Fruit fly (Drosophila melanogaster) whole organism, embryonic: Measurements from ENCODE around the gene Lcp65Ac.

Experiments
- Adf1 ChIP-seq: fragments of 200-800 bp; sonication (Bioruptor generic); IDR thresholded peaks from 2 replicates; pipeline ENCODE4 v1.3.6; 2022; ENCODE audit warnings: missing biosample characterization, missing genetic modification characterization
- Aef1 ChIP-seq: fragments of 200-800 bp; sonication (Bioruptor generic); IDR thresholded peaks from 3 replicates; pipeline ENCODE4 v1.3.6; 2022; ENCODE audit warnings: missing biosample characterization, missing genetic modification characterization
- CG10462 ChIP-seq: fragments of 200-800 bp; sonication (Bioruptor generic); optimal IDR thresholded peaks from 2 replicates; lab custom pipeline; 2016; ENCODE audit warnings: missing biosample characterization, missing genetic modification characterization
- CG10543 ChIP-seq: fragments of 200-800 bp; sonication (Bioruptor generic); optimal IDR thresholded peaks from 3 replicates; lab custom pipeline; 2017; ENCODE audit warnings: missing biosample characterization, mild to moderate bottlenecking, missing genetic modification characterization, moderate library complexity
- CG11085 ChIP-seq: fragments of 200-800 bp; sonication (Bioruptor generic); IDR thresholded peaks from 2 replicates; pipeline ENCODE4 v1.3.6; 2022; ENCODE audit warnings: missing biosample characterization, missing genetic modification characterization
- CG11723 ChIP-seq: fragments of 200-800 bp; sonication (Bioruptor generic); optimal IDR thresholded peaks from 2 replicates; lab custom pipeline; 2017; ENCODE audit warnings: missing biosample characterization, mild to moderate bottlenecking, missing genetic modification characterization
- CG13296 ChIP-seq: fragments of 200-800 bp; sonication (Bioruptor generic); optimal IDR thresholded peaks from 3 replicates; lab custom pipeline; 2018; ENCODE audit warnings: missing biosample characterization, mild to moderate bottlenecking, missing genetic modification characterization
- CG13424 ChIP-seq: fragments of 200-800 bp; sonication (Bioruptor generic); optimal IDR thresholded peaks from 2 replicates; lab custom pipeline; 2019; ENCODE audit warnings: missing biosample characterization, mild to moderate bottlenecking, missing genetic modification characterization, moderate library complexity
- CG14441 ChIP-seq: fragments of 200-800 bp; sonication (Bioruptor generic); IDR thresholded peaks from 2 replicates; pipeline ENCODE4 v1.3.6; 2022; ENCODE audit warnings: missing biosample characterization, missing genetic modification characterization
- CG15073 ChIP-seq: fragments of 200-800 bp; sonication (Bioruptor generic); optimal IDR thresholded peaks from 2 replicates; lab custom pipeline; 2016; ENCODE audit warnings: missing biosample characterization, missing genetic modification characterization
- CG1529 ChIP-seq: fragments of 200-800 bp; sonication (Bioruptor generic); optimal IDR thresholded peaks from 3 replicates; lab custom pipeline; 2018; ENCODE audit warnings: missing biosample characterization, missing genetic modification characterization
- CG17361 ChIP-seq: fragments of 200-800 bp; sonication (Bioruptor generic); IDR thresholded peaks from 3 replicates; pipeline ENCODE4 v1.3.6; 2022; ENCODE audit warnings: missing biosample characterization, missing genetic modification characterization
- CG2202 ChIP-seq: fragments of 200-800 bp; sonication (Bioruptor generic); optimal IDR thresholded peaks from 2 replicates; lab custom pipeline; 2018; ENCODE audit warnings: missing biosample characterization, mild to moderate bottlenecking, missing genetic modification characterization
- CG31224 ChIP-seq: fragments of 200-800 bp; sonication (Bioruptor generic); IDR thresholded peaks from 2 replicates; pipeline ENCODE4 v1.3.6; 2022; ENCODE audit warnings: missing biosample characterization, missing genetic modification characterization
- CG31365 ChIP-seq: fragments of 200-800 bp; sonication (Bioruptor generic); optimal IDR thresholded peaks from 2 replicates; lab custom pipeline; 2018; ENCODE audit warnings: missing biosample characterization, mild to moderate bottlenecking, missing genetic modification characterization
- CG3407 ChIP-seq: fragments of 200-800 bp; sonication (Bioruptor generic); optimal IDR thresholded peaks from 2 replicates; lab custom pipeline; 2018; ENCODE audit warnings: missing biosample characterization, mild to moderate bottlenecking, missing genetic modification characterization
- CG34422 ChIP-seq: fragments of 200-800 bp; sonication (Bioruptor generic); IDR thresholded peaks from 3 replicates; pipeline ENCODE4 v1.3.6; 2022; ENCODE audit warnings: missing biosample characterization, missing genetic modification characterization
- CG3726 ChIP-seq: fragments of 200-800 bp; sonication (Bioruptor generic); IDR thresholded peaks from 3 replicates; pipeline ENCODE4, ENCODE4 v1.3.6; 2022; ENCODE audit warnings: missing biosample characterization, missing genetic modification characterization
- CG4328 ChIP-seq: fragments of 200-800 bp; sonication (Bioruptor generic); optimal IDR thresholded peaks from 3 replicates; lab custom pipeline; 2017; ENCODE audit warnings: missing biosample characterization, missing genetic modification reagents, missing genetic modification characterization
- CG6765 ChIP-seq: fragments of 200-800 bp; sonication (Bioruptor generic); optimal IDR thresholded peaks from 3 replicates; lab custom pipeline; 2017; ENCODE audit warnings: missing biosample characterization, mild to moderate bottlenecking, missing genetic modification characterization
- CG6813 ChIP-seq: fragments of 200-800 bp; sonication (Bioruptor generic); optimal IDR thresholded peaks from 2 replicates; lab custom pipeline; 2017; ENCODE audit warnings: missing biosample characterization, missing genetic modification characterization, mild to moderate bottlenecking, moderate library complexity, missing genetic modification reagents
- CG8765 ChIP-seq: fragments of 200-800 bp; sonication (Bioruptor generic); IDR thresholded peaks from 2 replicates; pipeline ENCODE4 v1.3.6; 2022; ENCODE audit warnings: missing biosample characterization, missing genetic modification characterization
- Dll ChIP-seq: fragments of 200-800 bp; sonication (Bioruptor generic); IDR thresholded peaks from 4 replicates; pipeline ENCODE4 v1.3.6; 2022; ENCODE audit warnings: missing biosample characterization, missing genetic modification characterization; ENCODE audit not compliant: partially characterized antibody
- Dref ChIP-seq: fragments of 200-800 bp; sonication (Bioruptor generic); IDR thresholded peaks from 2 replicates; pipeline ENCODE4 v1.3.6; 2022; ENCODE audit warnings: missing biosample characterization, missing genetic modification characterization
- ERR ChIP-seq: fragments of 200-800 bp; sonication (Bioruptor generic); optimal IDR thresholded peaks from 2 replicates; lab custom pipeline; 2016; ENCODE audit warnings: missing biosample characterization, missing genetic modification characterization
- HLH3B ChIP-seq: fragments of 200-800 bp; sonication (Bioruptor generic); IDR thresholded peaks from 2 replicates; pipeline ENCODE4 v1.3.6; 2022; ENCODE audit warnings: missing biosample characterization, missing genetic modification characterization
- HLH54F ChIP-seq: fragments of 200-800 bp; sonication (Bioruptor generic); optimal IDR thresholded peaks from 3 replicates; lab custom pipeline; 2016; ENCODE audit warnings: missing biosample characterization, missing genetic modification characterization
- Hr51 ChIP-seq, 2 experiments: fragments of 200-800 bp; sonication (Bioruptor generic); optimal IDR thresholded peaks; 2 replicates in 1 of 2; 3 replicates in 1 of 2; lab custom pipeline; 2016 to 2018; ENCODE audit warnings: missing biosample characterization in 2 of 2, missing genetic modification characterization in 2 of 2, mild to moderate bottlenecking in 1 of 2, moderate library complexity in 1 of 2
- MBD-R2 ChIP-seq: fragments of 200-800 bp; sonication (Bioruptor generic); IDR thresholded peaks from 2 replicates; pipeline ENCODE4 v1.3.6; 2022; ENCODE audit warnings: missing biosample characterization, missing genetic modification characterization
- Max ChIP-seq: fragments of 200-800 bp; sonication (Bioruptor generic); optimal IDR thresholded peaks from 2 replicates; lab custom pipeline; 2016; ENCODE audit warnings: missing biosample characterization, mild to moderate bottlenecking, missing genetic modification characterization
- Sox100B ChIP-seq: fragments of 200-800 bp; sonication (Bioruptor generic); optimal IDR thresholded peaks from 3 replicates; lab custom pipeline; 2018; ENCODE audit warnings: missing biosample characterization, mild to moderate bottlenecking, missing genetic modification characterization
- TFAM ChIP-seq: fragments of 200-800 bp; sonication (Bioruptor generic); optimal IDR thresholded peaks from 2 replicates; lab custom pipeline; 2017; ENCODE audit warnings: missing biosample characterization, missing genetic modification characterization, inconsistent platforms
- Trl ChIP-seq, 3 experiments: fragments of >200 bp in 2 of 3; fragments of 200-800 bp in 1 of 3; sonication (Bioruptor generic) in 1 of 3; optimal IDR thresholded peaks; 2 replicates in 1 of 3; 3 replicates in 2 of 3; lab custom pipeline; 2016 to 2017; ENCODE audit warnings: missing biosample characterization in 1 of 3, missing genetic modification characterization in 1 of 3
- ac ChIP-seq: fragments of 200-800 bp; sonication (Bioruptor generic); optimal IDR thresholded peaks from 3 replicates; lab custom pipeline; 2017; ENCODE audit warnings: missing biosample characterization, mild to moderate bottlenecking, missing genetic modification characterization
- ci ChIP-seq: fragments of 200-800 bp; sonication (Bioruptor generic); IDR thresholded peaks from 3 replicates; pipeline ENCODE4 v1.3.6; 2022; ENCODE audit warnings: missing biosample characterization, missing genetic modification characterization
- corto ChIP-seq: fragments of 200-800 bp; sonication (Bioruptor generic); optimal IDR thresholded peaks from 2 replicates; lab custom pipeline; 2016; ENCODE audit warnings: missing biosample characterization, mild to moderate bottlenecking, missing genetic modification characterization, moderate library complexity
- crc ChIP-seq: fragments of 200-800 bp; sonication (Bioruptor generic); optimal IDR thresholded peaks from 2 replicates; lab custom pipeline; 2016; ENCODE audit warnings: missing biosample characterization, missing genetic modification characterization
- danr ChIP-seq: fragments of 200-800 bp; sonication (Bioruptor generic); IDR thresholded peaks from 2 replicates; pipeline ENCODE4 v1.3.6; 2022; ENCODE audit warnings: missing biosample characterization, missing genetic modification characterization
- gcm2 ChIP-seq: fragments of 200-800 bp; sonication (Bioruptor generic); optimal IDR thresholded peaks from 2 replicates; lab custom pipeline; 2016; ENCODE audit warnings: missing biosample characterization, missing genetic modification characterization
- hb ChIP-seq: fragments of 200-800 bp; sonication (Bioruptor generic); IDR thresholded peaks from 3 replicates; pipeline ENCODE4 v1.3.6; 2022; ENCODE audit warnings: missing biosample characterization, missing genetic modification characterization; ENCODE audit not compliant: partially characterized antibody
- jumu ChIP-seq: fragments of 200-800 bp; sonication (Bioruptor generic); optimal IDR thresholded peaks from 3 replicates; lab custom pipeline; 2016; ENCODE audit warnings: missing biosample characterization, missing genetic modification characterization
- nau ChIP-seq: fragments of 200-800 bp; sonication (Bioruptor generic); optimal IDR thresholded peaks from 3 replicates; lab custom pipeline; 2017; ENCODE audit warnings: missing biosample characterization, mild to moderate bottlenecking, missing genetic modification characterization, missing genetic modification reagents
- nerfin-1 ChIP-seq: fragments of 200-800 bp; sonication (Bioruptor generic); optimal IDR thresholded peaks from 3 replicates; lab custom pipeline; 2019; ENCODE audit warnings: missing biosample characterization, mild to moderate bottlenecking, missing genetic modification characterization, moderate library complexity
- oc ChIP-seq: fragments of 200-800 bp; sonication (Bioruptor generic); optimal IDR thresholded peaks from 2 replicates; lab custom pipeline; 2018; ENCODE audit warnings: missing biosample characterization, mild to moderate bottlenecking, missing genetic modification characterization, moderate library complexity
- p53 ChIP-seq: fragments of 200-800 bp; sonication (Bioruptor generic); optimal IDR thresholded peaks from 2 replicates; lab custom pipeline; 2016; ENCODE audit warnings: missing biosample characterization, missing genetic modification characterization
- peb ChIP-seq: fragments of 200-800 bp; sonication (Bioruptor generic); IDR thresholded peaks from 2 replicates; pipeline ENCODE4 v1.3.6; 2022; ENCODE audit warnings: missing biosample characterization, missing genetic modification characterization
- salm ChIP-seq: fragments of 200-800 bp; sonication (Bioruptor generic); optimal IDR thresholded peaks from 2 replicates; lab custom pipeline; 2018; ENCODE audit warnings: missing biosample characterization, mild to moderate bottlenecking, missing genetic modification characterization
- stc ChIP-seq: fragments of 200-800 bp; sonication (Bioruptor generic); IDR thresholded peaks from 2 replicates; pipeline ENCODE4 v1.3.6; 2022; ENCODE audit warnings: missing biosample characterization, missing genetic modification characterization
- stwl ChIP-seq: fragments of 200-800 bp; sonication (Bioruptor generic); optimal IDR thresholded peaks from 3 replicates; lab custom pipeline; 2018; ENCODE audit warnings: missing biosample characterization, mild to moderate bottlenecking, missing genetic modification characterization, moderate library complexity
- wor ChIP-seq: fragments of 200-800 bp; sonication (Bioruptor generic); IDR thresholded peaks from 2 replicates; pipeline ENCODE4 v1.3.6; 2022; ENCODE audit warnings: missing biosample characterization, missing genetic modification characterization

Gene Lcp65Ac

dm6 chr3L:6157327-6158032 is 12.9 kb downstream of the Lcp65Ac start, which contains the start of gene CG13297 (continued):
- no peak for TF ChIP-seq TFAM (GFP tag; lab: Kevin White, UChicago)
- no peak for TF ChIP-seq HLH54F
- TF ChIP-seq ac (GFP tag; lab: Kevin White, UChicago), result no peak
- no peak for TF ChIP-seq Trl (optimal IDR thresholded peaks at IDR 0.05; lab: Kevin White, UChicago)
- TF ChIP-seq Trl (GFP tag; optimal IDR thresholded peaks at IDR 0.05; lab: Kevin White, UChicago), result no peak
- TF ChIP-seq CG13424 (tag; lab: Kevin White, UChicago), result peak; percentile 76
- TF ChIP-seq CG14441, result peak; percentile 60
- TF ChIP-seq jumu, result no peak
- no peak for TF ChIP-seq corto (GFP tag; lab: Kevin White, UChicago)
- no peak for TF ChIP-seq p53 (GFP tag; lab: Kevin White, UChicago)
- TF ChIP-seq CG11723 (GFP tag; lab: Kevin White, UChicago), result peak; percentile 25
- peak; percentile 19 for TF ChIP-seq Max
- TF ChIP-seq salm (tag; lab: Kevin White, UChicago), result peak; percentile 18
- TF ChIP-seq CG6765 (GFP tag; lab: Kevin White, UChicago), result no peak
- no peak for TF ChIP-seq CG31365 (tag; lab: Kevin White, UChicago)
- no peak for TF ChIP-seq CG4328 (GFP tag; lab: Kevin White, UChicago)
- peak; percentile 62 for TF ChIP-seq HLH3B (GFP tag; lab: Robert Waterston, UW)
- TF ChIP-seq peb (GFP tag; lab: Robert Waterston, UW), result no peak
- no peak for TF ChIP-seq gcm2 (GFP tag; lab: Kevin White, UChicago)
- TF ChIP-seq CG8765 (GFP tag; lab: Robert Waterston, UW), result no peak
- no peak for TF ChIP-seq CG3726 (GFP tag; lab: Robert Waterston, UW)
- peak; percentile 53; the same call in 1 of the 2 replicates for TF ChIP-seq stc (GFP tag; lab: Robert Waterston, UW)
- no peak for TF ChIP-seq ERR
- peak; percentile 45; the same call in 1 of the 2 replicates for TF ChIP-seq danr (GFP tag; lab: Robert Waterston, UW)
- TF ChIP-seq CG15073 (GFP tag; lab: Kevin White, UChicago), result no peak
- TF ChIP-seq stwl (tag; lab: Kevin White, UChicago), result no peak
- TF ChIP-seq ci (GFP tag; lab: Robert Waterston, UW), result no peak
- TF ChIP-seq MBD-R2 (GFP tag; lab: Robert Waterston, UW), result no peak
- no peak for TF ChIP-seq CG2202 (tag; lab: Kevin White, UChicago)
- TF ChIP-seq hb (GFP tag; lab: Robert Waterston, UW), result no peak
- no peak for TF ChIP-seq CG10462 (GFP tag; lab: Kevin White, UChicago)
- TF ChIP-seq CG13296 (GFP tag; lab: Kevin White, UChicago), result peak; percentile 85
- TF ChIP-seq Dll, result no peak
- peak; percentile 58; the same call in 1 of the 2 replicates for TF ChIP-seq wor (GFP tag; lab: Robert Waterston, UW)
- no peak for TF ChIP-seq crc (GFP tag; lab: Kevin White, UChicago)
- TF ChIP-seq Hr51 (GFP tag; optimal IDR thresholded peaks at IDR 0.05; lab: Kevin White, UChicago), result peak in 1 of 2 experiments; percentile 84
- TF ChIP-seq CG10543, result no peak
- no peak for TF ChIP-seq nau (GFP tag; lab: Kevin White, UChicago)
- peak; percentile 17 for TF ChIP-seq CG6813 (GFP tag; lab: Kevin White, UChicago)
- peak; percentile 73 for TF ChIP-seq CG17361 (GFP tag; lab: Robert Waterston, UW)
- no peak for TF ChIP-seq Adf1 (GFP tag; lab: Robert Waterston, UW)
- TF ChIP-seq CG3407, result no peak
- peak; percentile 84 for TF ChIP-seq Sox100B (GFP tag; lab: Kevin White, UChicago)
- TF ChIP-seq CG34422, result no peak
- TF ChIP-seq Dref (GFP tag; lab: Robert Waterston, UW), result no peak
- TF ChIP-seq CG11085, result no peak
- TF ChIP-seq nerfin-1 (tag; lab: Kevin White, UChicago), result peak; percentile 64
- TF ChIP-seq Aef1 (GFP tag; lab: Robert Waterston, UW), result peak; percentile 48; the same call in 2 of the 3 replicates
- TF ChIP-seq CG1529, result no peak
- no peak for TF ChIP-seq CG31224 (GFP tag; lab: Robert Waterston, UW)
- TF ChIP-seq oc, result peak; percentile 16
